Fruit fly (Drosophila melanogaster) whole organism, embryonic: ENCODE data around the gene Myo95E.

ENCODE experiments used
- Abd-B ChIP-seq: fragments of 200-800 bp; sonication (Bioruptor generic); optimal IDR thresholded peaks from 2 replicates; lab custom pipeline; 2018; ENCODE audit warnings: missing biosample characterization, mild to moderate bottlenecking, missing genetic modification characterization, moderate library complexity
- CG11504 ChIP-seq: fragments of 200-800 bp; sonication (Bioruptor generic); optimal IDR thresholded peaks from 3 replicates; lab custom pipeline; 2019; ENCODE audit warnings: missing biosample characterization, mild to moderate bottlenecking, missing genetic modification characterization, moderate library complexity
- CG12155 ChIP-seq: fragments of 200-800 bp; sonication (Bioruptor generic); optimal IDR thresholded peaks from 3 replicates; lab custom pipeline; 2016; ENCODE audit warnings: missing biosample characterization, missing genetic modification characterization
- CG14667 ChIP-seq: fragments of 200-800 bp; sonication (Bioruptor generic); IDR thresholded peaks from 2 replicates; pipeline ENCODE4 v1.3.6; 2022; ENCODE audit warnings: missing biosample characterization, missing genetic modification characterization
- CG18476 ChIP-seq: fragments of 200-800 bp; sonication (Bioruptor generic); optimal IDR thresholded peaks from 2 replicates; lab custom pipeline; 2016; ENCODE audit warnings: missing biosample characterization, mild to moderate bottlenecking, missing genetic modification characterization
- CG2875 ChIP-seq: fragments of 200-800 bp; sonication (Bioruptor generic); optimal IDR thresholded peaks from 2 replicates; lab custom pipeline; 2017; ENCODE audit warnings: missing biosample characterization, mild to moderate bottlenecking, missing genetic modification characterization, missing genetic modification reagents
- CG34376 ChIP-seq: fragments of 200-800 bp; sonication (Bioruptor generic); optimal IDR thresholded peaks from 2 replicates; lab custom pipeline; 2018; ENCODE audit warnings: missing biosample characterization, mild to moderate bottlenecking, missing genetic modification characterization
- CG4617 ChIP-seq: fragments of 200-800 bp; sonication (Bioruptor generic); optimal IDR thresholded peaks from 3 replicates; lab custom pipeline; 2016; ENCODE audit warnings: missing biosample characterization, missing genetic modification characterization, borderline replicate concordance
- CG4730 ChIP-seq: fragments of 200-800 bp; sonication (Bioruptor generic); IDR thresholded peaks from 2 replicates; pipeline ENCODE4 v1.3.6; 2022; ENCODE audit warnings: missing biosample characterization, missing genetic modification characterization
- CG6272 ChIP-seq: fragments of 200-800 bp; sonication (Bioruptor generic); IDR thresholded peaks from 2 replicates; pipeline ENCODE4 v1.3.6; 2022; ENCODE audit warnings: missing biosample characterization, missing genetic modification characterization
- CG9437 ChIP-seq: fragments of 200-800 bp; sonication (Bioruptor generic); optimal IDR thresholded peaks from 2 replicates; lab custom pipeline; 2018; ENCODE audit warnings: missing biosample characterization, mild to moderate bottlenecking, missing genetic modification characterization
- CrebB ChIP-seq: fragments of 200-800 bp; sonication (Bioruptor generic); optimal IDR thresholded peaks from 3 replicates; lab custom pipeline; 2018; ENCODE audit warnings: missing biosample characterization, mild to moderate bottlenecking, missing genetic modification characterization
- Dbx ChIP-seq: fragments of 200-800 bp; sonication (Bioruptor generic); IDR thresholded peaks from 3 replicates; pipeline ENCODE4 v1.3.6; 2022; ENCODE audit warnings: missing biosample characterization, missing genetic modification characterization
- Doc2 ChIP-seq: fragments of 200-800 bp; sonication (Bioruptor generic); IDR thresholded peaks from 2 replicates; pipeline ENCODE4 v1.3.6; 2022; ENCODE audit warnings: missing biosample characterization, missing genetic modification characterization
- E2f2 ChIP-seq: fragments of 200-800 bp; sonication (Bioruptor generic); IDR thresholded peaks from 2 replicates; pipeline ENCODE4 v1.3.6; 2022; ENCODE audit warnings: missing biosample characterization, missing genetic modification characterization
- Gsc ChIP-seq: fragments of 200-800 bp; sonication (Bioruptor generic); IDR thresholded peaks from 2 replicates; pipeline ENCODE4 v1.3.6; 2022; ENCODE audit warnings: missing biosample characterization, missing genetic modification characterization
- Hey ChIP-seq: fragments of 200-800 bp; sonication (Bioruptor generic); optimal IDR thresholded peaks from 3 replicates; lab custom pipeline; 2018; ENCODE audit warnings: missing biosample characterization, mild to moderate bottlenecking, missing genetic modification characterization
- Hr39 ChIP-seq: fragments of >200 bp; optimal IDR thresholded peaks from 2 replicates; lab custom pipeline; 2017
- Hsf ChIP-seq: fragments of 200-800 bp; sonication (Bioruptor generic); optimal IDR thresholded peaks from 3 replicates; lab custom pipeline; 2016; ENCODE audit warnings: missing biosample characterization, missing genetic modification characterization
- Lhr ChIP-seq: fragments of 200-800 bp; sonication (Bioruptor generic); optimal IDR thresholded peaks from 3 replicates; lab custom pipeline; 2017; ENCODE audit warnings: mild to moderate bottlenecking, missing biosample characterization, missing genetic modification reagents, missing genetic modification characterization
- MESR4 ChIP-seq: fragments of 200-800 bp; sonication (Bioruptor generic); optimal IDR thresholded peaks from 2 replicates; lab custom pipeline; 2018; ENCODE audit warnings: missing biosample characterization, mild to moderate bottlenecking, missing genetic modification characterization, moderate library complexity
- Med ChIP-seq: fragments of 200-800 bp; sonication (Bioruptor generic); peaks from one replicate; lab custom pipeline; 2016; ENCODE audit warnings: missing biosample characterization, missing genetic modification characterization, mild to moderate bottlenecking, inconsistent platforms, moderate library complexity
- Meics ChIP-seq: fragments of 200-800 bp; sonication (Bioruptor generic); optimal IDR thresholded peaks from 2 replicates; lab custom pipeline; 2017; ENCODE audit warnings: missing biosample characterization, mild to moderate bottlenecking, missing genetic modification characterization
- Myb ChIP-seq: fragments of 200-800 bp; sonication (Bioruptor generic); optimal IDR thresholded peaks from 2 replicates; lab custom pipeline; 2016; ENCODE audit warnings: missing biosample characterization, missing genetic modification characterization
- Neu2 ChIP-seq: fragments of 200-800 bp; sonication (Bioruptor generic); optimal IDR thresholded peaks from 3 replicates; lab custom pipeline; 2016; ENCODE audit warnings: missing biosample characterization, missing genetic modification characterization, borderline replicate concordance
- Pdp1 ChIP-seq, 2 experiments: fragments of 200-800 bp; sonication (Bioruptor generic); optimal IDR thresholded peaks; 3 replicates each; lab custom pipeline; 2016; ENCODE audit warnings: missing biosample characterization in 2 of 2, missing genetic modification characterization in 2 of 2, mild to moderate bottlenecking in 1 of 2, moderate library complexity in 1 of 2
- Vsx1 ChIP-seq: fragments of 200-800 bp; sonication (Bioruptor generic); optimal IDR thresholded peaks from 2 replicates; lab custom pipeline; 2017; ENCODE audit warnings: missing biosample characterization, mild to moderate bottlenecking, missing genetic modification characterization, missing genetic modification reagents
- Xrp1 ChIP-seq: fragments of 200-800 bp; sonication (Bioruptor generic); IDR thresholded peaks from 2 replicates; pipeline ENCODE4 v1.3.6; 2022; ENCODE audit warnings: missing biosample characterization, missing genetic modification characterization
- az2 ChIP-seq: fragments of 200-800 bp; sonication (Bioruptor generic); optimal IDR thresholded peaks from 3 replicates; lab custom pipeline; 2016; ENCODE audit warnings: missing biosample characterization, missing genetic modification characterization
- cg ChIP-seq: fragments of 200-800 bp; sonication (Bioruptor generic); optimal IDR thresholded peaks from 3 replicates; lab custom pipeline; 2019; ENCODE audit warnings: missing biosample characterization, mild to moderate bottlenecking, missing genetic modification characterization, moderate library complexity
- chif ChIP-seq, 2 experiments: fragments of 200-800 bp; sonication (Bioruptor generic); optimal IDR thresholded peaks; 3 replicates each; lab custom pipeline; 2016; ENCODE audit warnings: missing biosample characterization in 2 of 2, missing genetic modification characterization in 2 of 2
- chm ChIP-seq: fragments of 200-800 bp; sonication (Bioruptor generic); IDR thresholded peaks from 2 replicates; pipeline ENCODE4 v1.3.6; 2022; ENCODE audit warnings: missing biosample characterization, missing genetic modification characterization
- crc ChIP-seq: fragments of 200-800 bp; sonication (Bioruptor generic); optimal IDR thresholded peaks from 2 replicates; lab custom pipeline; 2016; ENCODE audit warnings: missing biosample characterization, missing genetic modification characterization
- cwo ChIP-seq: fragments of 200-800 bp; sonication (Bioruptor generic); optimal IDR thresholded peaks from 3 replicates; lab custom pipeline; 2017; ENCODE audit warnings: missing biosample characterization, missing genetic modification characterization, mild to moderate bottlenecking, moderate library complexity, missing genetic modification reagents
- exex ChIP-seq: fragments of 200-800 bp; sonication (Bioruptor generic); optimal IDR thresholded peaks from 4 replicates; lab custom pipeline; 2018; ENCODE audit warnings: missing biosample characterization, mild to moderate bottlenecking, missing genetic modification characterization, moderate library complexity
- eyg ChIP-seq: fragments of 200-800 bp; sonication (Bioruptor generic); optimal IDR thresholded peaks from 3 replicates; lab custom pipeline; 2016; ENCODE audit warnings: missing biosample characterization, missing genetic modification characterization
- mirr ChIP-seq: fragments of 200-800 bp; sonication (Bioruptor generic); optimal IDR thresholded peaks from 3 replicates; lab custom pipeline; 2018; ENCODE audit warnings: missing biosample characterization, mild to moderate bottlenecking, missing genetic modification characterization
- pho ChIP-seq: fragments of 200-800 bp; sonication (Bioruptor generic); optimal IDR thresholded peaks from 2 replicates; lab custom pipeline; 2016; ENCODE audit warnings: missing biosample characterization, missing genetic modification characterization
- pzg ChIP-seq: fragments of 200-800 bp; sonication (Bioruptor generic); optimal IDR thresholded peaks from 3 replicates; lab custom pipeline; 2018; ENCODE audit warnings: missing biosample characterization, mild to moderate bottlenecking, missing genetic modification characterization, moderate library complexity
- salm ChIP-seq: fragments of 200-800 bp; sonication (Bioruptor generic); optimal IDR thresholded peaks from 2 replicates; lab custom pipeline; 2018; ENCODE audit warnings: missing biosample characterization, mild to moderate bottlenecking, missing genetic modification characterization
- sd ChIP-seq: fragments of 200-800 bp; sonication (Bioruptor generic); optimal IDR thresholded peaks from 3 replicates; lab custom pipeline; 2018; ENCODE audit warnings: missing biosample characterization, mild to moderate bottlenecking, missing genetic modification characterization, moderate library complexity
- sug ChIP-seq: fragments of 200-800 bp; optimal IDR thresholded peaks from 2 replicates; lab custom pipeline; 2019; ENCODE audit warnings: missing biosample characterization, mild to moderate bottlenecking, missing genetic modification characterization, moderate library complexity
- tna ChIP-seq: fragments of 200-800 bp; sonication (Bioruptor generic); IDR thresholded peaks from 2 replicates; pipeline ENCODE4 v1.3.6; 2022; ENCODE audit warnings: missing biosample characterization, missing genetic modification characterization; ENCODE audit not compliant: partially characterized antibody
- wek ChIP-seq: fragments of 200-800 bp; sonication (Bioruptor generic); optimal IDR thresholded peaks from 3 replicates; lab custom pipeline; 2018; ENCODE audit warnings: missing biosample characterization, mild to moderate bottlenecking, missing genetic modification characterization, moderate library complexity
- zfh2 ChIP-seq: fragments of 200-800 bp; sonication (Bioruptor generic); optimal IDR thresholded peaks from 2 replicates; lab custom pipeline; 2016; ENCODE audit warnings: missing biosample characterization, missing genetic modification characterization

Myo95E gene

dm6 chr3R:24138478-24139455 lies 22.5 kb downstream of the Myo95E start (continued):
- TF ChIP-seq CrebB (tag; lab: Kevin White, UChicago) (no peak), Meics (GFP tag; lab: Kevin White, UChicago) (no peak), pho (GFP tag; lab: Kevin White, UChicago) (no peak), az2 (GFP tag; lab: Kevin White, UChicago) (no peak), zfh2 (GFP tag; lab: Kevin White, UChicago) (no peak), CG12155 (GFP tag; lab: Kevin White, UChicago) (no peak), tna (GFP tag; lab: Robert Waterston, UW) (no peak), CG11504 (tag; lab: Kevin White, UChicago) (no peak), crc (GFP tag; lab: Kevin White, UChicago) (no peak), salm (tag; lab: Kevin White, UChicago) (peak; percentile 52), CG2875 (GFP tag; lab: Kevin White, UChicago) (no peak), Gsc (GFP tag; lab: Robert Waterston, UW) (no peak), eyg (GFP tag; lab: Kevin White, UChicago) (no peak), chif (GFP tag; optimal IDR thresholded peaks at IDR 0.05; lab: Kevin White, UChicago) (no peak), CG4730 (GFP tag; lab: Robert Waterston, UW) (no peak), Vsx1 (GFP tag; lab: Kevin White, UChicago) (peak; percentile 60), Xrp1 (GFP tag; lab: Robert Waterston, UW) (no peak), Dbx (no peak), Pdp1 (GFP tag; optimal IDR thresholded peaks at IDR 0.05; lab: Kevin White, UChicago) (peak in 1 of 2 experiments; percentile 9), Neu2 (GFP tag; lab: Kevin White, UChicago) (no peak), CG14667 (GFP tag; lab: Robert Waterston, UW) (no peak), Doc2 (GFP tag; lab: Robert Waterston, UW) (no peak)

dm6 chr3R:24137311-24137945 lies 23.9 kb downstream of the Myo95E start, which contains the start of gene Npc2f:
Npc2f (plus strand) TSS chr3R:24137895.
- TF ChIP-seq exex (tag; lab: Kevin White, UChicago), result peak; percentile 98
- TF ChIP-seq cg (GFP tag; lab: Kevin White, UChicago), result no peak
- no peak for TF ChIP-seq CG4617 (GFP tag; lab: Kevin White, UChicago)
- peak; percentile 51 for TF ChIP-seq sug (tag; lab: Kevin White, UChicago)
- no peak for TF ChIP-seq CG6272 (GFP tag; lab: Robert Waterston, UW)
- peak; percentile 58 for TF ChIP-seq Hey (tag; lab: Kevin White, UChicago)
- peak; percentile 40 for TF ChIP-seq cwo (GFP tag; lab: Kevin White, UChicago)
- TF ChIP-seq CG34376 (GFP tag; lab: Kevin White, UChicago), result peak; percentile 55
- TF ChIP-seq Med (GFP tag; lab: Kevin White, UChicago), result peak; percentile 38
- TF ChIP-seq, all 482 proteins: peak for 6

- TF ChIP-seq CG18476 (no peak), CG9437 (peak; percentile 54), mirr (GFP tag; lab: Kevin White, UChicago) (no peak), pzg (GFP tag; lab: Kevin White, UChicago) (peak; percentile 65), chm (GFP tag; lab: Robert Waterston, UW) (no peak), MESR4 (peak; percentile 55), E2f2 (GFP tag; lab: Robert Waterston, UW) (peak; percentile 89), Hr39 (lab: Kevin White, UChicago) (no peak), wek (GFP tag; lab: Kevin White, UChicago) (peak; percentile 62), Abd-B (no peak), Myb (GFP tag; lab: Kevin White, UChicago) (peak; percentile 23), Hsf (GFP tag; lab: Kevin White, UChicago) (peak; percentile 3), sd (tag; lab: Kevin White, UChicago) (no peak), Lhr (GFP tag; lab: Kevin White, UChicago) (peak; percentile 30)
Observed at dm6 chr3R:24134580-24134979, 26.7 kb downstream of the Myo95E start, which contains the start of gene Sec10. Sec10 (plus strand) TSS chr3R:24134831.
